Fruit fly (Drosophila melanogaster): ENCODE results near the gene Spase22-23.

Gene Spase22-23

DNA sequence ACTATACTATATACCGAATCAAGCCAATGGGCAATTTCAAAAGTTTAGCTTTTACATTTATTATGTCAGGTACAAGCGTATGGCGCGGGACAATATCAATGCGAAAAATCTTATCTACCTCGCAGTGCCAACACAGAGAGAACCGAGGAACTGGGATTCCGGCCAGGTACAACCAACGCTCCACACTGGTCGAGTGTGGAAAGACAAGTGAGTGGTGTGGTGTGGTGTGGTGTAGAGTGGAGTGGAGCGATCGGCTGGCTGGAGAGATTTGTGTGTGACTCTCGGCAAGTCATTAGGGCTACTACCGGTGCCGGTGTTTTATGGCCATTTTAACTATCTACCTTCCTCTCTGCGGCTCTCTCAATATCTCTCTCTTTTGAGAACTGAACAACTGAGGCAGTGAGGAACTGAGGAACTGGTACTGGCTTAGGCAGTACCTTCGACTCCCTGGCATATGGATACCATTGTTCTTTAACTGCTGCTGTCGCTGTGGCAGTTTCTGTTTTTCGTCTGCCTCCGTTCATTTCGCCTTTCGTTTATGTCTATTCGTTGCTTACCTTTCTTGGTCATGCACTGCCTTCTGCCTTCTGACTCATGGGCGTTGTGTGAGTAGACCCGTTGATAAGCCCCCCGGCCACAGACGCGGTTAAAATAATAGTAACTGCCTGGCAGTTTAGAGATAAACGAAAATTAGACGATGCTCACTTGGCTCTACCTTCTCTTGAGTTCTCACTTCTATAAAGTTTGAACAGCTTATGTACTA is 29.6 kb upstream of the Spase22-23 start (continued):
- TF ChIP-seq CG3919 (GFP tag; optimal IDR thresholded peaks at IDR 0.05) (peak; percentile 96), CG10669 (GFP tag; optimal IDR thresholded peaks at IDR 0.05) (peak; percentile 97), CG1621 (tag; optimal IDR thresholded peaks at IDR 0.05) (peak; percentile 97), acj6 (GFP tag; optimal IDR thresholded peaks at IDR 0.05) (peak; percentile 96), esn (GFP tag; optimal IDR thresholded peaks at IDR 0.05) (peak; percentile 96), Ets96B (tag; optimal IDR thresholded peaks at IDR 0.05) (peak; percentile 97), CG9139 (GFP tag; optimal IDR thresholded peaks at IDR 0.05) (peak; percentile 90), net (GFP tag; optimal IDR thresholded peaks at IDR 0.05) (peak; percentile 95), CG4318 (GFP tag; optimal IDR thresholded peaks at IDR 0.05) (no peak), CG6276 (GFP tag; optimal IDR thresholded peaks at IDR 0.05) (no peak), Blimp-1 (GFP tag; optimal IDR thresholded peaks at IDR 0.05) (peak; percentile 77), Sox15 (GFP tag; optimal IDR thresholded peaks at IDR 0.05) (peak; percentile 93), CG11902 (GFP tag; optimal IDR thresholded peaks at IDR 0.05) (peak; percentile 94), ss (GFP tag; optimal IDR thresholded peaks at IDR 0.05) (peak; percentile 93 to 96), Eip75B (GFP tag; optimal IDR thresholded peaks at IDR 0.05) (peak; percentile 97), CG8119 (GFP tag; IDR thresholded peaks at IDR 0.05) (peak; percentile 88), Hr39 (GFP tag; optimal IDR thresholded peaks at IDR 0.05) (peak; percentile 95), CG10631 (GFP tag; optimal IDR thresholded peaks at IDR 0.05) (peak; percentile 95), topi (GFP tag; optimal IDR thresholded peaks at IDR 0.05) (peak; percentile 94), CG3032 (tag; optimal IDR thresholded peaks at IDR 0.05) (peak; percentile 97), Eip93F (GFP tag; optimal IDR thresholded peaks at IDR 0.05) (peak; percentile 82), Hr4 (GFP tag; optimal IDR thresholded peaks at IDR 0.05) (peak; percentile 90), Ets21C (GFP tag; optimal IDR thresholded peaks at IDR 0.05) (peak; percentile 91), svp (GFP tag) (peak; percentile 98), CG6792 (GFP tag; optimal IDR thresholded peaks at IDR 0.05) (peak; percentile 96), CG11762 (GFP tag; optimal IDR thresholded peaks at IDR 0.05; ENCODE audit: insufficient read depth) (peak; percentile 89), fd85E (GFP tag; optimal IDR thresholded peaks at IDR 0.05) (peak; percentile 82), salr (GFP tag; optimal IDR thresholded peaks at IDR 0.05) (peak; percentile 85 to 97), fkh (GFP tag; optimal IDR thresholded peaks at IDR 0.05) (peak; percentile 74), CG16779 (tag; optimal IDR thresholded peaks at IDR 0.05) (peak; percentile 84), fd59A (GFP tag; optimal IDR thresholded peaks at IDR 0.05) (peak; percentile 97), Smox (GFP tag; optimal IDR thresholded peaks at IDR 0.05) (peak; percentile 92), CG8632 (GFP tag; optimal IDR thresholded peaks at IDR 0.05) (peak; percentile 96), CG6163 (GFP tag; IDR thresholded peaks at IDR 0.05) (peak; percentile 95), Gug (GFP tag; IDR thresholded peaks at IDR 0.05) (peak; percentile 90), CG34406 (GFP tag; optimal IDR thresholded peaks at IDR 0.05) (peak; percentile 93), Sox102F (GFP tag; optimal IDR thresholded peaks at IDR 0.05) (peak; percentile 93), dac (GFP tag; optimal IDR thresholded peaks at IDR 0.05) (peak; percentile 69), OdsH (GFP tag; optimal IDR thresholded peaks at IDR 0.05) (peak; percentile 94)

dm6 chr3R:24258333-24258732 is 28.5 kb upstream of the Spase22-23 start:
- no peak for TF ChIP-seq CG11762 (GFP tag; optimal IDR thresholded peaks at IDR 0.05; ENCODE audit: insufficient read depth)
- no peak for TF ChIP-seq CG9139 (GFP tag; optimal IDR thresholded peaks at IDR 0.05)
- no peak for TF ChIP-seq CG15336 (GFP tag; IDR thresholded peaks at IDR 0.05)
- TF ChIP-seq Eip75B (GFP tag; optimal IDR thresholded peaks at IDR 0.05): no peak
- no peak for TF ChIP-seq achi (GFP tag; optimal IDR thresholded peaks at IDR 0.05)
- no peak for TF ChIP-seq eg (GFP tag; IDR thresholded peaks at IDR 0.05)
- TF ChIP-seq salr (GFP tag; optimal IDR thresholded peaks at IDR 0.05): no peak
- no peak for TF ChIP-seq Sox102F (GFP tag; optimal IDR thresholded peaks at IDR 0.05)
- TF ChIP-seq CG6854 (GFP tag; optimal IDR thresholded peaks at IDR 0.05): no peak
- TF ChIP-seq Eip78C (GFP tag): no peak
- no peak for TF ChIP-seq Smox (GFP tag; optimal IDR thresholded peaks at IDR 0.05)
